Fruit fly (Drosophila melanogaster) whole organism, prepupa: ENCODE results near the gene CG1273.
A peak's percentile ranks its signal among the peaks of the same experiment; 100 is the strongest.

Source experiments
- CG32006 ChIP-seq: fragments of 200-800 bp; sonication (Bioruptor generic); optimal IDR thresholded peaks from 3 replicates; lab custom pipeline; 2017; ENCODE audit warnings: missing biosample characterization, mild to moderate bottlenecking, missing genetic modification characterization
- CG34406 ChIP-seq: fragments of 200-800 bp; sonication (Bioruptor generic); optimal IDR thresholded peaks from 3 replicates; lab custom pipeline; 2016; ENCODE audit warnings: missing biosample characterization, missing genetic modification characterization
- CG3919 ChIP-seq: fragments of 200-800 bp; sonication (Bioruptor generic); optimal IDR thresholded peaks from 3 replicates; lab custom pipeline; 2016; ENCODE audit warnings: missing biosample characterization, missing genetic modification characterization
- CG6792 ChIP-seq: fragments of 200-800 bp; sonication (Bioruptor generic); optimal IDR thresholded peaks from 3 replicates; lab custom pipeline; 2016; ENCODE audit warnings: missing biosample characterization, missing genetic modification characterization
- Eip93F ChIP-seq: fragments of 200-800 bp; sonication (Bioruptor generic); optimal IDR thresholded peaks from 2 replicates; lab custom pipeline; 2016; ENCODE audit warnings: missing biosample characterization, mild to moderate bottlenecking, missing genetic modification characterization
- Ets21C ChIP-seq: fragments of 200-800 bp; sonication (Bioruptor generic); optimal IDR thresholded peaks from 3 replicates; lab custom pipeline; 2016; ENCODE audit warnings: missing biosample characterization, missing genetic modification characterization
- acj6 ChIP-seq: fragments of 200-800 bp; sonication (Bioruptor generic); optimal IDR thresholded peaks from 3 replicates; lab custom pipeline; 2016; ENCODE audit warnings: missing biosample characterization, missing genetic modification characterization
- fd59A ChIP-seq: fragments of 200-800 bp; sonication (Bioruptor generic); optimal IDR thresholded peaks from 2 replicates; lab custom pipeline; 2017; ENCODE audit warnings: missing biosample characterization, mild to moderate bottlenecking, missing genetic modification characterization, missing genetic modification reagents
- salr ChIP-seq, 2 experiments: fragments of 200-800 bp; sonication (Bioruptor generic); optimal IDR thresholded peaks; 3 replicates each; lab custom pipeline; 2016 to 2018; ENCODE audit warnings: missing biosample characterization in 2 of 2, missing genetic modification characterization in 2 of 2, mild to moderate bottlenecking in 1 of 2

DNA sequence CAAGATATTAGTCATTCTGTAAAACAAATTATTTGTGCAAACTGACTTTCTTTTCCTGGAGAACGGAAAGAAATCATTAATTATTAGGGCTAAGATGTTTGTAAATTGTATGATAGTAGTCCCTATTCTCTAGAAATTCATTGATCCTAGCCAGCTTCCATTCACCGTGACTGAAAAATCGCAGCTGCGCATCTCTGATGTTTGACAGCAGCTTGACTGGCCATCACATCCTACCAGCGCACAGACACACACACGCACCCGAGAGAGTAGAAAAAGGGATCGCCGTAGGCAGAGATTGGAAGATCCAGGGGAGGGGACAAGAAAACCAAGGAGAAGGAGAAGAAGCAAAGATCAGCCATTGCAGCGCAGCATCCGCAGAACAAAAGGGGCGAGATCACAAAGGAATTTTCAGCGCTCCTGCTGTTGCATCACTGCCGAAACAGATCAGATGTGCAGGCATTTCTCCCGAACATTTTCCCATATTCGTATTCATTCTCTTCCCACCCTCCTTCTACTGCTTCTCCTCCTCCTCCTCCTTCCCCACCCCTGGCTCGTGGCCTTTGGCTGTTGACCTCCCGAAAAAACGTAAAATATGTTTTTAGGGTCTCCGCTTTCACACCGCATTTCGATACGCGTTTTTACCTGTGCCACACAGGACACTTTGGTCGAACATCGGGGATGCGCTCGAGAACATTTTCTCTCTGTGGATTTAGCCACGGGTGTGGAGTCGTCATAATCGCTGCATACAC lies 10.5 kb upstream of the CG1273 start:
- TF ChIP-seq Eip93F (no peak), CG6792 (peak; percentile 50), Ets21C (GFP tag; lab: Kevin White, UChicago) (peak; percentile 9), salr (GFP tag; optimal IDR thresholded peaks at IDR 0.05; lab: Kevin White, UChicago) (no peak), CG34406 (no peak), CG32006 (peak; percentile 33), acj6 (GFP tag; lab: Kevin White, UChicago) (peak; percentile 9), CG3919 (GFP tag; lab: Kevin White, UChicago) (peak; percentile 25), fd59A (GFP tag; lab: Kevin White, UChicago) (peak; percentile 25)
